Worm (Caenorhabditis elegans) whole organism, late embryonic: ENCODE results near the gene C09H10.5.

Experiments used
- fkh-10 ChIP-seq: fragments of 150-350 bp; optimal IDR thresholded peaks from 2 replicates; lab custom pipeline; 2014; ENCODE audit warnings: missing biosample characterization, missing genetic modification reagents, missing genetic modification characterization
- lim-6 ChIP-seq: sonication (generic microtip); optimal IDR thresholded peaks from 2 replicates; lab custom pipeline; 2016; ENCODE audit warnings: missing genetic modification characterization, missing compliant biosample characterization
- pag-3 ChIP-seq: sonication (generic microtip); optimal IDR thresholded peaks from 2 replicates; lab custom pipeline; 2016; ENCODE audit warnings: missing compliant biosample characterization, missing genetic modification characterization, borderline replicate concordance

- TF ChIP-seq lim-6 (tag; lab: Kevin White, UChicago) (no peak), pag-3 (no peak), fkh-10 (GFP tag; lab: Kevin White, UChicago) (no peak)
Observed at ce11 chrII:11150976-11151375, 47.4 kb upstream of the C09H10.5 start.
